Worm (Caenorhabditis elegans): ENCODE data around the gene Y51H7C.10.

Gene Y51H7C.10

DNA sequence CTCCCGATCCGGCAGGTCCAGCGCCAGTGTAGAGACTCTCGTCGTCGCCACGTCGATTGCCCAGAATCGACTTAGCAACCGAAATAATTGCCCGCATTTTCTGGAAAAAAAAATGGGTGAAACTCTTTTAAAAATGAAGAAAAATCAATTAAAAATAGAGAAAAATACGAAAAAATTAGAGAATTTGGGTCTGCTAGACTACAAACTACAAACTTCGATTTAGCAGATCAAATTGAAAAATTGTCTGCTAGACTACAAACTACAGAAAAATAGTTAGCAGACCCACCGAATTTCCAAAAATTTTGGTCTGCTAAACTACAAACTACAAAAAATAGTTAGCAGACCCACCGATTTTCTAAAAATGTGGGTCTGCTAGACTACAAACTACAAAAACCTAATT lies 48.7 kb downstream of the Y51H7C.10 start, which contains the start of gene rog-1:
Gene rog-1 (minus strand): TSS at position 101 of the 400 bp plus-strand sequence.
- no peak for TF ChIP-seq hlh-30 (tag; optimal IDR thresholded peaks at IDR 0.05; ENCODE audit: insufficient read depth)
- no peak for TF ChIP-seq pax-1 (tag; optimal IDR thresholded peaks at IDR 0.05)
- TF ChIP-seq ceh-31 (tag; optimal IDR thresholded peaks at IDR 0.05) = no peak
- no peak for TF ChIP-seq hlh-8 (tag; optimal IDR thresholded peaks at IDR 0.05)
- TF ChIP-seq nhr-11 (tag; optimal IDR thresholded peaks at IDR 0.05) = no peak
- no peak for TF ChIP-seq elt-4 (tag; optimal IDR thresholded peaks at IDR 0.05)

DNA sequence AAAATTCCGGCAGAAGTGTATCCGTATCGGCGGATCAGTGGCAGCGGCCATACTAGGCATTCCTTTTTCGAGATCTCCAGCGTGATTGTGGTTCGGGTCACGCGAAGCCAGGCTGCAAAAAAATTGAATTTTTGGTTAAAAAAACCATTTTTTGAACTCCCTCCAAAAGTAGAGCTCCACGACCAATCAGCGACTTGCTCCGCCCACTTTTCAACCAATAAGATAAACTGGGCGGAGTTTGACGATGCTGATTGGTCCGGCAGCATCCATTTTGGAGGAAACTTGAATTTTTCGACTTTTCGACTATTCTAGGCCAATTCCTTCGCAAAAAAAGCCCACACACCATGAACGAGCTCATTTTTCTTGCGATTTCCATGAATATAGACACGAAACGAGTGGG lies 49.1 kb downstream of the Y51H7C.10 start:
- TF ChIP-seq nfya-1 (tag; optimal IDR thresholded peaks at IDR 0.05) (peak; percentile 76), T23F11.4 (GFP tag; optimal IDR thresholded peaks at IDR 0.05) (no peak)

DNA sequence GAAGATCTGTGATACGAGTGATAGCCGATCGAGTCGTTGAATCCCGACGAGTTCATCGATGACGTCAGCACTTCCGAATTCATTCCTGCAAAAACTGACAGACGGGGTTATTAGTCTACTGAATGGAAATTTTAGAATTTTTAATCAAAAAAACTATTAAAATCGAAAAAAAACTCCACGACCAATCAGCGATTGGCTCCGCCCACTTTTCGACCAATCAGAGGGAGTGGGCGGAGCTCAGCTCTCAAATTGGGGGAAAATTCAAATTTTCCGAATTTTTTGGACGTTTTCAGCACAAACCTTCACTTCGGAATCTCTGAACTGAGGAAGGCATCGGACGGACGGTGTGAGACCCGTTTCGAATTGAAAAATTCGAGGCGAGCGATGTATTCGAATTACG lies 50.6 kb downstream of the Y51H7C.10 start:
- no peak for TF ChIP-seq ref-2 (tag; optimal IDR thresholded peaks at IDR 0.05)
- peak; percentile 80 for TF ChIP-seq nfya-1 (tag; optimal IDR thresholded peaks at IDR 0.05)
- TF ChIP-seq F13H6.1 (tag; optimal IDR thresholded peaks at IDR 0.05) = no peak
- no peak for TF ChIP-seq elt-4 (tag; optimal IDR thresholded peaks at IDR 0.05)
- TF ChIP-seq ahr-1 (tag; optimal IDR thresholded peaks at IDR 0.05) = no peak
- TF ChIP-seq pros-1 (tag; optimal IDR thresholded peaks at IDR 0.05) = no peak
- no peak for TF ChIP-seq C38D4.7 (GFP tag; optimal IDR thresholded peaks at IDR 0.05)
- no peak for TF ChIP-seq C08G9.2 (tag; optimal IDR thresholded peaks at IDR 0.05)

DNA sequence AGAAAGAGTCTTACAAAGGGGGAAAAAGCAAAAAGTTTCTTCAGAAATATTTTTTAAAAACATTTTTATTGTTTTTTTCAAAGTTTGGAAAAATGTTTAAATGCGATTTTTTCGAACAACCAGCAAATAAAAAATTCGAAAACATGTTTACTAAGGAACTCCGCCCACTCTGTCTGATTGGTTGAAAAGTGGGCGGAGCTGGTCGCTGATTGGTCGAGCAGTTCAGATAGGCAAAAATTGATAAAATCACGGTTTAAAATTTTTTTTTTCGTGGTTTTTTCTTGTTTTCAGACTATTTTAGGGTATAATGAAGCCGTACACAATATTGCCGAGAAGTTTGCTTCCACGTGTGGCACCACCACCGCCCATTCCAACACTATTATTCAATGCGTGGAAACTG lies 51.4 kb downstream of the Y51H7C.10 start:
- TF ChIP-seq ahr-1 (tag; optimal IDR thresholded peaks at IDR 0.05) (no peak), ceh-22 (tag; optimal IDR thresholded peaks at IDR 0.05) (no peak), nfya-1 (tag; optimal IDR thresholded peaks at IDR 0.05) (peak; percentile 52)

DNA sequence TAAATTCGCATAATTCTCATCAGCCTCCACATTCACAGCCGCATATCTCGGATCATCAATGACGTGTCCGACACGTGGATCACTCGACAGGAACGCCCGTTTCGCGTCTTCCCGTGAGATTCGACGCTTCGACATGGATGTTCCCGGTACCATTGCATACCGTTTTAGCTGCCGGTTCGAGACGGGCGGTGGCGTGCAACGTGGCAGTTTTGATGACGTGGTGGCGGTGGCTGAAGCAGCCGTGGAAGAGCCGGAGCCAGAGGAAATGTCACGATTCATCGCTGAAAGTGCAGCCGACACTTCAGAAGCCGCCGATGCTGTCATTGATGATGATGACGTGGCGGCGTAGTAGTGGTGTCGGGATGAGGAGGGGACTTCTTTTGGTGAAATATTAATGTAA lies 52.0 kb downstream of the Y51H7C.10 start:
- no peak for TF ChIP-seq elt-2 (tag; optimal IDR thresholded peaks at IDR 0.05)
- no peak for TF ChIP-seq elt-4 (tag; optimal IDR thresholded peaks at IDR 0.05)

All from whole organism, late embryonic.